Fruit fly (Drosophila melanogaster) whole organism, embryonic: ENCODE measurements around the gene tbrd-1.
A peak's percentile ranks its signal among the peaks of the same experiment; 100 is the strongest.

Source experiments
- CG10147 ChIP-seq: fragments of 200-800 bp; sonication (Bioruptor generic); optimal IDR thresholded peaks from 2 replicates; lab custom pipeline; 2019; ENCODE audit warnings: missing biosample characterization, mild to moderate bottlenecking, missing genetic modification characterization, moderate library complexity
- CG11398 ChIP-seq: fragments of 200-800 bp; sonication (Bioruptor generic); optimal IDR thresholded peaks from 2 replicates; lab custom pipeline; 2016; ENCODE audit warnings: missing biosample characterization, missing genetic modification characterization
- CG12219 ChIP-seq: fragments of 200-800 bp; sonication (Bioruptor generic); optimal IDR thresholded peaks from 3 replicates; lab custom pipeline; 2018; ENCODE audit warnings: missing biosample characterization, mild to moderate bottlenecking, missing genetic modification characterization
- CG14050 ChIP-seq: fragments of 200-800 bp; sonication (Bioruptor generic); IDR thresholded peaks from 3 replicates; pipeline ENCODE4 v1.3.6; 2022; ENCODE audit warnings: missing biosample characterization, missing genetic modification characterization
- CG16813 ChIP-seq: fragments of 200-800 bp; sonication (Bioruptor generic); IDR thresholded peaks from 3 replicates; pipeline ENCODE4 v1.3.6; 2022; ENCODE audit warnings: missing biosample characterization, missing genetic modification characterization; ENCODE audit not compliant: partially characterized antibody
- CG16863 ChIP-seq: fragments of 200-800 bp; sonication (Bioruptor generic); optimal IDR thresholded peaks from 3 replicates; lab custom pipeline; 2016; ENCODE audit warnings: missing biosample characterization, missing genetic modification characterization
- CG2678 ChIP-seq: fragments of 200-800 bp; sonication (Bioruptor generic); optimal IDR thresholded peaks from 3 replicates; lab custom pipeline; 2019; ENCODE audit warnings: missing biosample characterization, mild to moderate bottlenecking, missing genetic modification characterization, moderate library complexity
- CG32532 ChIP-seq: fragments of 200-800 bp; sonication (Bioruptor generic); IDR thresholded peaks from 2 replicates; pipeline ENCODE4 v1.3.6; 2022; ENCODE audit warnings: missing biosample characterization, missing genetic modification characterization
- CG4328 ChIP-seq: fragments of 200-800 bp; sonication (Bioruptor generic); optimal IDR thresholded peaks from 3 replicates; lab custom pipeline; 2017; ENCODE audit warnings: missing biosample characterization, missing genetic modification reagents, missing genetic modification characterization
- CG43689 ChIP-seq: fragments of 200-800 bp; sonication (Bioruptor generic); IDR thresholded peaks from 2 replicates; pipeline ENCODE4 v1.3.6; 2022; ENCODE audit warnings: missing biosample characterization, missing genetic modification characterization
- CG4730 ChIP-seq: fragments of 200-800 bp; sonication (Bioruptor generic); IDR thresholded peaks from 2 replicates; pipeline ENCODE4 v1.3.6; 2022; ENCODE audit warnings: missing biosample characterization, missing genetic modification characterization
- CG4820 ChIP-seq: fragments of 200-800 bp; sonication (Bioruptor generic); optimal IDR thresholded peaks from 3 replicates; lab custom pipeline; 2016; ENCODE audit warnings: missing biosample characterization, missing genetic modification characterization
- CG6254 ChIP-seq: fragments of 200-800 bp; sonication (Bioruptor generic); optimal IDR thresholded peaks from 3 replicates; lab custom pipeline; 2017; ENCODE audit warnings: mild to moderate bottlenecking, missing biosample characterization, missing genetic modification reagents, missing genetic modification characterization
- CG6654 ChIP-seq: fragments of 200-800 bp; sonication (Bioruptor generic); optimal IDR thresholded peaks from 2 replicates; lab custom pipeline; 2017; ENCODE audit warnings: missing biosample characterization, mild to moderate bottlenecking, missing genetic modification characterization
- CG7357 ChIP-seq: fragments of 200-800 bp; sonication (Bioruptor generic); IDR thresholded peaks from 3 replicates; pipeline ENCODE4 v1.3.6; 2022; ENCODE audit warnings: missing biosample characterization, missing genetic modification characterization
- CG9797 ChIP-seq: fragments of 200-800 bp; sonication (Bioruptor generic); optimal IDR thresholded peaks from 3 replicates; lab custom pipeline; 2018; ENCODE audit warnings: missing biosample characterization, mild to moderate bottlenecking, missing genetic modification characterization
- CG9932 ChIP-seq: fragments of 200-800 bp; sonication (Bioruptor generic); IDR thresholded peaks from 2 replicates; pipeline ENCODE4 v1.3.6; 2022; ENCODE audit warnings: missing biosample characterization, missing genetic modification characterization
- CkIIα-i1 ChIP-seq: fragments of 200-800 bp; sonication (Bioruptor generic); IDR thresholded peaks from 2 replicates; pipeline ENCODE4 v1.3.6; 2022; ENCODE audit warnings: missing biosample characterization, missing genetic modification characterization
- Elba2 ChIP-seq: fragments of 200-800 bp; sonication (Bioruptor generic); optimal IDR thresholded peaks from 3 replicates; lab custom pipeline; 2016; ENCODE audit warnings: missing biosample characterization, missing genetic modification characterization
- Ets97D ChIP-seq: fragments of 200-800 bp; sonication (Bioruptor generic); optimal IDR thresholded peaks from 3 replicates; lab custom pipeline; 2016; ENCODE audit warnings: missing biosample characterization, missing genetic modification characterization
- Hand ChIP-seq: fragments of 200-800 bp; sonication (Bioruptor generic); optimal IDR thresholded peaks from 2 replicates; lab custom pipeline; 2017; ENCODE audit warnings: mild to moderate bottlenecking, missing biosample characterization, missing genetic modification reagents, missing genetic modification characterization
- Hr39 ChIP-seq: fragments of >200 bp; optimal IDR thresholded peaks from 2 replicates; lab custom pipeline; 2017
- Max ChIP-seq: fragments of 200-800 bp; sonication (Bioruptor generic); optimal IDR thresholded peaks from 2 replicates; lab custom pipeline; 2016; ENCODE audit warnings: missing biosample characterization, mild to moderate bottlenecking, missing genetic modification characterization
- Mes4 ChIP-seq: fragments of 200-800 bp; sonication (Bioruptor generic); optimal IDR thresholded peaks from 2 replicates; lab custom pipeline; 2016; ENCODE audit warnings: missing biosample characterization, missing genetic modification characterization
- NFAT ChIP-seq: fragments of 200-800 bp; sonication (Bioruptor generic); IDR thresholded peaks from 2 replicates; pipeline ENCODE4 v1.3.6; 2022; ENCODE audit warnings: missing biosample characterization, missing genetic modification characterization
- Ptx1 ChIP-seq: fragments of 200-800 bp; sonication (Bioruptor generic); IDR thresholded peaks from 2 replicates; pipeline ENCODE4 v1.3.6; 2022; ENCODE audit warnings: missing biosample characterization, missing genetic modification characterization
- Sox102F ChIP-seq: fragments of 200-800 bp; sonication (Bioruptor generic); optimal IDR thresholded peaks from 2 replicates; lab custom pipeline; 2018; ENCODE audit warnings: missing biosample characterization, mild to moderate bottlenecking, missing genetic modification characterization, moderate library complexity
- Spps ChIP-seq: fragments of 200-800 bp; sonication (Bioruptor generic); optimal IDR thresholded peaks from 2 replicates; lab custom pipeline; 2018; ENCODE audit warnings: missing biosample characterization, mild to moderate bottlenecking, missing genetic modification characterization
- aop ChIP-seq: fragments of 200-800 bp; sonication (Bioruptor generic); IDR thresholded peaks from 2 replicates; pipeline ENCODE4 v1.3.6; 2022; ENCODE audit warnings: missing biosample characterization, missing genetic modification characterization
- ap ChIP-seq: fragments of 200-800 bp; sonication (Bioruptor generic); IDR thresholded peaks from 2 replicates; pipeline ENCODE4 v1.3.6; 2022; ENCODE audit warnings: missing biosample characterization, missing genetic modification characterization
- cas ChIP-seq: fragments of 200-800 bp; sonication (Bioruptor generic); IDR thresholded peaks from 2 replicates; pipeline ENCODE4 v1.3.6; 2022; ENCODE audit warnings: missing biosample characterization, missing genetic modification characterization
- dmrt99B ChIP-seq: fragments of 200-800 bp; sonication (Bioruptor generic); optimal IDR thresholded peaks from 2 replicates; lab custom pipeline; 2018; ENCODE audit warnings: missing biosample characterization, mild to moderate bottlenecking, missing genetic modification characterization, moderate library complexity
- dpn ChIP-seq, 2 experiments: fragments of 200-800 bp; sonication (Bioruptor generic); optimal IDR thresholded peaks; 3 replicates each; lab custom pipeline; 2016; ENCODE audit warnings: missing biosample characterization in 2 of 2, missing genetic modification characterization in 2 of 2
- dysf ChIP-seq: fragments of 200-800 bp; sonication (Bioruptor generic); IDR thresholded peaks from 3 replicates; pipeline ENCODE4 v1.3.6; 2022; ENCODE audit warnings: missing biosample characterization, missing genetic modification characterization
- gcm ChIP-seq: fragments of 200-800 bp; sonication (Bioruptor generic); optimal IDR thresholded peaks from 2 replicates; lab custom pipeline; 2019; ENCODE audit warnings: missing biosample characterization, mild to moderate bottlenecking, missing genetic modification characterization, moderate library complexity
- gfzf ChIP-seq: fragments of 200-800 bp; sonication (Bioruptor generic); optimal IDR thresholded peaks from 2 replicates; lab custom pipeline; 2016; ENCODE audit warnings: missing biosample characterization, mild to moderate bottlenecking, missing genetic modification characterization, moderate library complexity
- grn ChIP-seq: fragments of 200-800 bp; sonication (Bioruptor generic); optimal IDR thresholded peaks from 3 replicates; lab custom pipeline; 2017; ENCODE audit warnings: missing biosample characterization, missing genetic modification characterization
- ham ChIP-seq: fragments of 200-800 bp; sonication (Bioruptor generic); IDR thresholded peaks from 2 replicates; pipeline ENCODE4 v1.3.6; 2022; ENCODE audit warnings: missing biosample characterization, missing genetic modification characterization
- knrl ChIP-seq: fragments of 200-800 bp; sonication (Bioruptor generic); IDR thresholded peaks from 3 replicates; pipeline ENCODE4 v1.3.6; 2022; ENCODE audit warnings: missing biosample characterization, missing genetic modification characterization; ENCODE audit not compliant: partially characterized antibody
- lola ChIP-seq, 3 experiments: fragments of >200 bp in 2 of 3; fragments of 200-800 bp in 1 of 3; sonication (Bioruptor generic) in 1 of 3; optimal IDR thresholded peaks; 2 replicates each; lab custom pipeline; 2017 to 2019; ENCODE audit warnings: missing biosample characterization in 3 of 3, missing genetic modification characterization in 3 of 3, mild to moderate bottlenecking in 1 of 3, moderate library complexity in 1 of 3
- lov ChIP-seq, 2 experiments: fragments of 200-800 bp in 1 of 2; fragments of >200 bp in 1 of 2; sonication (Bioruptor generic) in 1 of 2; IDR thresholded peaks in 1 of 2; optimal IDR thresholded peaks in 1 of 2; 2 replicates in 1 of 2; 3 replicates in 1 of 2; pipeline versions ENCODE4 v1.3.6 to Lab custom; 2017 to 2022; ENCODE audit warnings: missing biosample characterization in 1 of 2, missing genetic modification characterization in 1 of 2
- luna ChIP-seq: fragments of 200-800 bp; sonication (Bioruptor generic); optimal IDR thresholded peaks from 2 replicates; lab custom pipeline; 2016; ENCODE audit warnings: missing biosample characterization, missing genetic modification characterization
- odd ChIP-seq: fragments of 200-800 bp; sonication (Bioruptor generic); optimal IDR thresholded peaks from 2 replicates; lab custom pipeline; 2017; ENCODE audit warnings: missing biosample characterization, mild to moderate bottlenecking, missing genetic modification characterization
- pb ChIP-seq: fragments of 200-800 bp; sonication (Bioruptor generic); optimal IDR thresholded peaks from 3 replicates; lab custom pipeline; 2016; ENCODE audit warnings: missing biosample characterization, missing genetic modification characterization
- seq ChIP-seq: fragments of 200-800 bp; sonication (Bioruptor generic); IDR thresholded peaks from 2 replicates; pipeline ENCODE4 v1.3.6; 2022; ENCODE audit warnings: missing biosample characterization, missing genetic modification characterization
- sima ChIP-seq: fragments of 200-800 bp; sonication (Bioruptor generic); optimal IDR thresholded peaks from 2 replicates; lab custom pipeline; 2016; ENCODE audit warnings: missing biosample characterization, missing genetic modification characterization
- stc ChIP-seq: fragments of 200-800 bp; sonication (Bioruptor generic); IDR thresholded peaks from 2 replicates; pipeline ENCODE4 v1.3.6; 2022; ENCODE audit warnings: missing biosample characterization, missing genetic modification characterization
- usp ChIP-seq: fragments of >200 bp; optimal IDR thresholded peaks from 2 replicates; lab custom pipeline; 2017; ENCODE audit warnings: missing biosample characterization, missing genetic modification characterization
- vfl ChIP-seq: fragments of 200-800 bp; sonication (Bioruptor generic); optimal IDR thresholded peaks from 2 replicates; lab custom pipeline; 2016; ENCODE audit warnings: missing biosample characterization, missing genetic modification characterization
- wdn ChIP-seq: fragments of 200-800 bp; sonication (Bioruptor generic); IDR thresholded peaks from 2 replicates; pipeline ENCODE4 v1.3.6; 2022; ENCODE audit warnings: missing biosample characterization, missing genetic modification characterization
- wor ChIP-seq: fragments of 200-800 bp; sonication (Bioruptor generic); IDR thresholded peaks from 2 replicates; pipeline ENCODE4 v1.3.6; 2022; ENCODE audit warnings: missing biosample characterization, missing genetic modification characterization
- zf30C ChIP-seq: fragments of 200-800 bp; sonication (Bioruptor generic); optimal IDR thresholded peaks from 3 replicates; lab custom pipeline; 2018; ENCODE audit warnings: missing biosample characterization, mild to moderate bottlenecking, missing genetic modification characterization

Gene tbrd-1

dm6 chr3R:23887096-23887421, 6.3 kb downstream of the tbrd-1 start (continued):
- no peak for TF ChIP-seq knrl (GFP tag; lab: Robert Waterston, UW)
- peak; percentile 49 to 88 for TF ChIP-seq dpn (GFP tag; optimal IDR thresholded peaks at IDR 0.05; lab: Kevin White, UChicago)
- no peak for TF ChIP-seq Elba2 (GFP tag; lab: Kevin White, UChicago)
- TF ChIP-seq dmrt99B (tag; lab: Kevin White, UChicago), result peak; percentile 94
- TF ChIP-seq CG16863, result peak; percentile 27
- TF ChIP-seq wor (GFP tag; lab: Robert Waterston, UW), result peak; percentile 90
- peak; percentile 89 for TF ChIP-seq dysf (GFP tag; lab: Robert Waterston, UW)
- TF ChIP-seq gfzf (GFP tag; lab: Kevin White, UChicago), result no peak
- TF ChIP-seq CG6254 (GFP tag; lab: Kevin White, UChicago), result peak; percentile 91
- peak; percentile 3 for TF ChIP-seq Mes4 (GFP tag; lab: Kevin White, UChicago)
- TF ChIP-seq Spps (tag; lab: Kevin White, UChicago), result peak; percentile 97
- TF ChIP-seq aop (GFP tag; lab: Robert Waterston, UW), result no peak
- TF ChIP-seq sima (GFP tag; lab: Kevin White, UChicago), result no peak
- peak; percentile 90 for TF ChIP-seq ap
- TF ChIP-seq seq, result peak; percentile 86
- no peak for TF ChIP-seq CG11398 (GFP tag; lab: Kevin White, UChicago)
- no peak for TF ChIP-seq ham
- TF ChIP-seq CkIIα-i1 (GFP tag; lab: Robert Waterston, UW), result no peak
- peak; percentile 78 for TF ChIP-seq CG6654
- peak; percentile 96 for TF ChIP-seq Sox102F (GFP tag; lab: Kevin White, UChicago)
- TF ChIP-seq lola (GFP tag; optimal IDR thresholded peaks at IDR 0.05; lab: Kevin White, UChicago), result peak in 1 of 3 experiments; percentile 98
- TF ChIP-seq CG32532, result peak; percentile 84
- peak; percentile 93 for TF ChIP-seq stc
- peak; percentile 93 for TF ChIP-seq Ptx1
- peak; percentile 79 for TF ChIP-seq CG10147 (GFP tag; lab: Kevin White, UChicago)
- no peak for TF ChIP-seq Hr39 (lab: Kevin White, UChicago)
- TF ChIP-seq Hand (GFP tag; lab: Kevin White, UChicago), result no peak
- TF ChIP-seq zf30C (GFP tag; lab: Kevin White, UChicago), result no peak
- TF ChIP-seq wdn (GFP tag; lab: Robert Waterston, UW), result peak; percentile 76
- TF ChIP-seq CG16813 (GFP tag; lab: Robert Waterston, UW), result no peak
- TF ChIP-seq lov (optimal IDR thresholded peaks at IDR 0.05; lab: Kevin White, UChicago), result no peak
- TF ChIP-seq lov (GFP tag; IDR thresholded peaks at IDR 0.05; lab: Robert Waterston, UW), result peak; percentile 96
- TF ChIP-seq CG43689 (GFP tag; lab: Robert Waterston, UW), result 0 out of 2 replicates have a peak, but pooled peaks have one; percentile 41
- peak; percentile 83 for TF ChIP-seq CG7357 (GFP tag; lab: Robert Waterston, UW)
- no peak for TF ChIP-seq usp (GFP tag; lab: Kevin White, UChicago)
- TF ChIP-seq CG12219 (GFP tag; lab: Kevin White, UChicago), result peak; percentile 88
- peak; percentile 23; the same call in 1 of the 2 replicates for TF ChIP-seq cas (GFP tag; lab: Robert Waterston, UW)
- TF ChIP-seq CG4328 (GFP tag; lab: Kevin White, UChicago), result peak; percentile 66
- TF ChIP-seq gcm, result peak; percentile 96
- TF ChIP-seq pb (GFP tag; lab: Kevin White, UChicago), result no peak
- TF ChIP-seq grn (GFP tag; lab: Kevin White, UChicago), result no peak
- TF ChIP-seq NFAT (GFP tag; lab: Robert Waterston, UW), result peak; percentile 42; the same call in 1 of the 2 replicates
- peak; percentile 91 for TF ChIP-seq CG4820
- peak; percentile 68 for TF ChIP-seq CG9932 (GFP tag; lab: Robert Waterston, UW)
- TF ChIP-seq luna (GFP tag; lab: Kevin White, UChicago), result no peak
- TF ChIP-seq CG9797 (GFP tag; lab: Kevin White, UChicago), result peak; percentile 16
- TF ChIP-seq Ets97D (GFP tag; lab: Kevin White, UChicago), result peak; percentile 34
- TF ChIP-seq CG2678 (tag; lab: Kevin White, UChicago), result peak; percentile 94
- TF ChIP-seq CG14050, result peak; percentile 85
- no peak for TF ChIP-seq vfl (GFP tag; lab: Kevin White, UChicago)
- TF ChIP-seq odd (GFP tag; lab: Kevin White, UChicago), result peak; percentile 73
- TF ChIP-seq CG4730, result peak; percentile 89
- peak; percentile 89 for TF ChIP-seq Max (GFP tag; lab: Kevin White, UChicago)
